Worm (Caenorhabditis elegans) whole organism, L2 larva: ENCODE measurements around the gene nhr-18.

Experiments used
- aly-2 ChIP-seq: fragments of 150-350 bp; optimal IDR thresholded peaks from 2 replicates; lab custom pipeline; 2014; ENCODE audit warnings: missing biosample characterization, missing genetic modification characterization
- elt-1 ChIP-seq: fragments of 150-350 bp; optimal IDR thresholded peaks from 2 replicates; lab custom pipeline; 2014; ENCODE audit warnings: missing biosample characterization, missing genetic modification characterization
- elt-3 ChIP-seq: sonication (generic microtip); optimal IDR thresholded peaks from 2 replicates; lab custom pipeline; 2017; ENCODE audit warnings: missing biosample characterization, missing genetic modification characterization
- lsy-2 ChIP-seq, 2 experiments: fragments of 150-350 bp in 1 of 2; sonication (generic microtip) in 1 of 2; optimal IDR thresholded peaks; 2 replicates each; lab custom pipeline; 2014 to 2017; ENCODE audit warnings: missing biosample characterization in 2 of 2, missing genetic modification characterization in 2 of 2
- nhr-11 ChIP-seq: fragments of 150-350 bp; optimal IDR thresholded peaks from 2 replicates; lab custom pipeline; 2014; ENCODE audit warnings: missing biosample characterization, missing genetic modification characterization
- nhr-25 ChIP-seq: fragments of 150-350 bp; sonication (generic microtip); optimal IDR thresholded peaks from 3 replicates; lab custom pipeline; 2014; ENCODE audit warnings: missing biosample characterization, missing genetic modification characterization
- snpc-4 ChIP-seq: fragments of 150-350 bp; optimal IDR thresholded peaks from 2 replicates; lab custom pipeline; 2014; ENCODE audit warnings: missing biosample characterization, missing genetic modification characterization
- unc-62 ChIP-seq: fragments of 150-350 bp; optimal IDR thresholded peaks from 2 replicates; lab custom pipeline; 2014; ENCODE audit warnings: missing biosample characterization, missing genetic modification reagents, missing genetic modification characterization
- ztf-11 ChIP-seq: sonication (generic microtip); optimal IDR thresholded peaks from 2 replicates; lab custom pipeline; 2017; ENCODE audit warnings: missing biosample characterization, missing genetic modification characterization

- TF ChIP-seq elt-1 (tag; lab: Kevin White, UChicago) (no peak), lsy-2 (tag; optimal IDR thresholded peaks at IDR 0.05; lab: Kevin White, UChicago) (no peak), nhr-11 (tag; lab: Kevin White, UChicago) (no peak), snpc-4 (tag; lab: Kevin White, UChicago) (no peak), unc-62 (GFP tag; lab: Kevin White, UChicago) (no peak), aly-2 (tag; lab: Kevin White, UChicago) (no peak), nhr-25 (tag; lab: Kevin White, UChicago) (no peak), ztf-11 (tag; lab: Kevin White, UChicago) (no peak), elt-3 (tag; lab: Kevin White, UChicago) (no peak)
These were observed 1.8 kb downstream of the nhr-18 start, which contains the start of gene nhr-126 for ce11 chrV:2228781-2229180.
